Fruit fly (Drosophila melanogaster) whole organism, embryonic: Measurements from ENCODE around the gene mia.

Source experiments
- Atf6 ChIP-seq: fragments of 200-800 bp; sonication (Bioruptor generic); IDR thresholded peaks from 2 replicates; pipeline ENCODE4 v1.3.6; 2022; ENCODE audit warnings: missing biosample characterization, missing genetic modification characterization
- CG12104 ChIP-seq: fragments of 200-800 bp; sonication (Bioruptor generic); optimal IDR thresholded peaks from 3 replicates; lab custom pipeline; 2016; ENCODE audit warnings: missing biosample characterization, missing genetic modification characterization
- CG12744 ChIP-seq: fragments of 200-800 bp; sonication (Bioruptor generic); optimal IDR thresholded peaks from 2 replicates; lab custom pipeline; 2016; ENCODE audit warnings: missing biosample characterization, missing genetic modification characterization
- CG17912 ChIP-seq: fragments of 200-800 bp; sonication (Bioruptor generic); optimal IDR thresholded peaks from 2 replicates; lab custom pipeline; 2018; ENCODE audit warnings: missing biosample characterization, mild to moderate bottlenecking, missing genetic modification characterization
- CG18011 ChIP-seq: fragments of 200-800 bp; sonication (Bioruptor generic); optimal IDR thresholded peaks from 2 replicates; lab custom pipeline; 2017; ENCODE audit warnings: missing biosample characterization, missing genetic modification characterization, mild to moderate bottlenecking, moderate library complexity, missing genotype
- CG18619 ChIP-seq: fragments of 200-800 bp; sonication (Bioruptor generic); optimal IDR thresholded peaks from 3 replicates; lab custom pipeline; 2017; ENCODE audit warnings: missing biosample characterization, mild to moderate bottlenecking, missing genetic modification characterization
- CG2199 ChIP-seq: fragments of 200-800 bp; sonication (Bioruptor generic); IDR thresholded peaks from 3 replicates; pipeline ENCODE4 v1.3.6; 2022; ENCODE audit warnings: missing biosample characterization, missing genetic modification characterization
- CG5180 ChIP-seq: fragments of 200-800 bp; sonication (Bioruptor generic); optimal IDR thresholded peaks from 3 replicates; lab custom pipeline; 2017; ENCODE audit warnings: missing biosample characterization, missing genetic modification characterization, mild to moderate bottlenecking, moderate library complexity, missing genetic modification reagents
- CG6791 ChIP-seq: fragments of 200-800 bp; sonication (Bioruptor generic); IDR thresholded peaks from 3 replicates; pipeline ENCODE4 v1.3.6; 2022; ENCODE audit warnings: missing biosample characterization, missing genetic modification characterization; ENCODE audit not compliant: partially characterized antibody
- CG7786 ChIP-seq: fragments of 200-800 bp; sonication (Bioruptor generic); optimal IDR thresholded peaks from 2 replicates; lab custom pipeline; 2016; ENCODE audit warnings: missing biosample characterization, missing genetic modification characterization
- CG9215 ChIP-seq: fragments of 200-800 bp; sonication (Bioruptor generic); IDR thresholded peaks from 2 replicates; pipeline ENCODE4 v1.3.6; 2022; ENCODE audit warnings: missing biosample characterization, missing genetic modification characterization
- CG9797 ChIP-seq: fragments of 200-800 bp; sonication (Bioruptor generic); optimal IDR thresholded peaks from 3 replicates; lab custom pipeline; 2018; ENCODE audit warnings: missing biosample characterization, mild to moderate bottlenecking, missing genetic modification characterization
- CG9932 ChIP-seq: fragments of 200-800 bp; sonication (Bioruptor generic); IDR thresholded peaks from 2 replicates; pipeline ENCODE4 v1.3.6; 2022; ENCODE audit warnings: missing biosample characterization, missing genetic modification characterization
- CHES-1-like ChIP-seq: fragments of 200-800 bp; sonication (Bioruptor generic); optimal IDR thresholded peaks from 2 replicates; lab custom pipeline; 2016; ENCODE audit warnings: missing biosample characterization, missing genetic modification characterization
- CrebB ChIP-seq: fragments of 200-800 bp; sonication (Bioruptor generic); optimal IDR thresholded peaks from 3 replicates; lab custom pipeline; 2018; ENCODE audit warnings: missing biosample characterization, mild to moderate bottlenecking, missing genetic modification characterization
- Dbx ChIP-seq: fragments of 200-800 bp; sonication (Bioruptor generic); IDR thresholded peaks from 3 replicates; pipeline ENCODE4 v1.3.6; 2022; ENCODE audit warnings: missing biosample characterization, missing genetic modification characterization
- Dek ChIP-seq: fragments of 200-800 bp; sonication (Bioruptor generic); optimal IDR thresholded peaks from 3 replicates; lab custom pipeline; 2019; ENCODE audit warnings: missing biosample characterization, mild to moderate bottlenecking, missing genetic modification characterization, moderate library complexity
- Dfd ChIP-seq, 2 experiments: fragments of >200 bp; optimal IDR thresholded peaks; 2 replicates each; lab custom pipeline; 2017; ENCODE audit warnings: missing biosample characterization in 2 of 2, missing genetic modification characterization in 2 of 2
- Dip3 ChIP-seq: fragments of 200-800 bp; sonication (Bioruptor generic); optimal IDR thresholded peaks from 3 replicates; lab custom pipeline; 2016; ENCODE audit warnings: missing biosample characterization, missing genetic modification characterization
- Fer2 ChIP-seq: fragments of 200-800 bp; sonication (Bioruptor generic); optimal IDR thresholded peaks from 2 replicates; lab custom pipeline; 2018; ENCODE audit warnings: missing biosample characterization, mild to moderate bottlenecking, missing genetic modification characterization, moderate library complexity
- Hey ChIP-seq: fragments of 200-800 bp; sonication (Bioruptor generic); optimal IDR thresholded peaks from 3 replicates; lab custom pipeline; 2018; ENCODE audit warnings: missing biosample characterization, mild to moderate bottlenecking, missing genetic modification characterization
- Hr78 ChIP-seq, 2 experiments: fragments of 200-800 bp in 1 of 2; fragments of >200 bp in 1 of 2; sonication (Bioruptor generic) in 1 of 2; optimal IDR thresholded peaks; 2 replicates each; lab custom pipeline; 2017 to 2019; ENCODE audit warnings: missing biosample characterization in 2 of 2, missing genetic modification characterization in 2 of 2, mild to moderate bottlenecking in 1 of 2, moderate library complexity in 1 of 2
- MESR4 ChIP-seq: fragments of 200-800 bp; sonication (Bioruptor generic); optimal IDR thresholded peaks from 2 replicates; lab custom pipeline; 2018; ENCODE audit warnings: missing biosample characterization, mild to moderate bottlenecking, missing genetic modification characterization, moderate library complexity
- NK7.1 ChIP-seq: fragments of 200-800 bp; sonication (Bioruptor generic); optimal IDR thresholded peaks from 3 replicates; lab custom pipeline; 2016; ENCODE audit warnings: missing biosample characterization, missing genetic modification characterization
- NfI ChIP-seq: fragments of 200-800 bp; sonication (Bioruptor generic); optimal IDR thresholded peaks from 3 replicates; lab custom pipeline; 2018; ENCODE audit warnings: missing biosample characterization, mild to moderate bottlenecking, missing genetic modification characterization, moderate library complexity
- PHDP ChIP-seq: fragments of 200-800 bp; sonication (Bioruptor generic); optimal IDR thresholded peaks from 3 replicates; lab custom pipeline; 2018; ENCODE audit warnings: missing biosample characterization, mild to moderate bottlenecking, missing genetic modification characterization, moderate library complexity
- Sry-δ ChIP-seq: fragments of 200-800 bp; sonication (Bioruptor generic); optimal IDR thresholded peaks from 2 replicates; lab custom pipeline; 2016; ENCODE audit warnings: missing biosample characterization, missing genetic modification characterization
- TFAM ChIP-seq: fragments of 200-800 bp; sonication (Bioruptor generic); optimal IDR thresholded peaks from 2 replicates; lab custom pipeline; 2017; ENCODE audit warnings: missing biosample characterization, missing genetic modification characterization, inconsistent platforms
- Tbp ChIP-seq: fragments of >200 bp; optimal IDR thresholded peaks from 2 replicates; lab custom pipeline; 2018; ENCODE audit warnings: missing biosample characterization, missing genetic modification characterization
- al ChIP-seq: fragments of 200-800 bp; sonication (Bioruptor generic); IDR thresholded peaks from 2 replicates; pipeline ENCODE4 v1.3.6; 2022; ENCODE audit warnings: missing biosample characterization, missing genetic modification characterization
- bab2 ChIP-seq: fragments of 200-800 bp; sonication (Bioruptor generic); optimal IDR thresholded peaks from 2 replicates; lab custom pipeline; 2016; ENCODE audit warnings: missing biosample characterization, missing genetic modification characterization
- chinmo ChIP-seq: fragments of 200-800 bp; sonication (Bioruptor generic); IDR thresholded peaks from 4 replicates; pipeline ENCODE4 v1.3.6; 2022; ENCODE audit warnings: missing biosample characterization, missing genetic modification characterization; ENCODE audit not compliant: partially characterized antibody
- dmrt11E ChIP-seq: fragments of 200-800 bp; sonication (Bioruptor generic); optimal IDR thresholded peaks from 3 replicates; lab custom pipeline; 2018; ENCODE audit warnings: missing biosample characterization, mild to moderate bottlenecking, missing genetic modification characterization, moderate library complexity
- esg ChIP-seq: fragments of 200-800 bp; sonication (Bioruptor generic); conservative IDR thresholded peaks from 2 replicates; pipeline ENCODE4 v1.3.6; 2022; ENCODE audit warnings: missing biosample characterization, missing genetic modification characterization
- eve ChIP-seq, 2 experiments: fragments of >200 bp; optimal IDR thresholded peaks; 2 replicates each; lab custom pipeline; 2017; ENCODE audit warnings: missing biosample characterization in 2 of 2, missing genetic modification characterization in 2 of 2
- gem ChIP-seq: fragments of 200-800 bp; sonication (Bioruptor generic); optimal IDR thresholded peaks from 2 replicates; lab custom pipeline; 2019; ENCODE audit warnings: missing biosample characterization, mild to moderate bottlenecking, missing genetic modification characterization, moderate library complexity
- gfzf ChIP-seq: fragments of 200-800 bp; sonication (Bioruptor generic); optimal IDR thresholded peaks from 2 replicates; lab custom pipeline; 2016; ENCODE audit warnings: missing biosample characterization, mild to moderate bottlenecking, missing genetic modification characterization, moderate library complexity
- kni ChIP-seq: fragments of 200-800 bp; sonication (Bioruptor generic); optimal IDR thresholded peaks from 3 replicates; lab custom pipeline; 2017; ENCODE audit warnings: mild to moderate bottlenecking, missing biosample characterization, missing genetic modification reagents, missing genetic modification characterization
- nerfin-2 ChIP-seq: fragments of 200-800 bp; sonication (Bioruptor generic); IDR thresholded peaks from 2 replicates; pipeline ENCODE4 v1.3.6; 2022; ENCODE audit warnings: missing biosample characterization, missing genetic modification characterization; ENCODE audit not compliant: partially characterized antibody
- pros ChIP-seq: fragments of 200-800 bp; sonication (Bioruptor generic); optimal IDR thresholded peaks from 3 replicates; lab custom pipeline; 2019; ENCODE audit warnings: missing biosample characterization, mild to moderate bottlenecking, missing genetic modification characterization, moderate library complexity
- sc ChIP-seq, 3 experiments: fragments of >200 bp in 2 of 3; fragments of 200-800 bp in 1 of 3; sonication (Bioruptor generic) in 1 of 3; optimal IDR thresholded peaks; 2 replicates in 2 of 3; 3 replicates in 1 of 3; lab custom pipeline; 2017; ENCODE audit warnings: mild to moderate bottlenecking in 1 of 3, missing biosample characterization in 1 of 3, missing genetic modification characterization in 1 of 3, missing genetic modification reagents in 1 of 3
- scrt ChIP-seq: fragments of 200-800 bp; sonication (Bioruptor generic); optimal IDR thresholded peaks from 2 replicates; lab custom pipeline; 2018; ENCODE audit warnings: missing biosample characterization, mild to moderate bottlenecking, missing genetic modification characterization, moderate library complexity
- sens ChIP-seq: fragments of 200-800 bp; sonication (Bioruptor generic); peaks from one replicate; lab custom pipeline; 2016; ENCODE audit warnings: missing biosample characterization, missing genetic modification characterization
- sim ChIP-seq: fragments of 200-800 bp; sonication (Bioruptor generic); IDR thresholded peaks from 2 replicates; pipeline ENCODE4 v1.3.6; 2022; ENCODE audit warnings: missing biosample characterization, missing genetic modification characterization
- slbo ChIP-seq: fragments of 200-800 bp; sonication (Bioruptor generic); IDR thresholded peaks from 2 replicates; pipeline ENCODE4 v1.3.6; 2022; ENCODE audit warnings: missing biosample characterization, missing genetic modification characterization
- sna ChIP-seq: fragments of 200-800 bp; sonication (Bioruptor generic); IDR thresholded peaks from 2 replicates; pipeline ENCODE4 v1.3.6; 2022; ENCODE audit warnings: missing biosample characterization, missing genetic modification characterization; ENCODE audit not compliant: partially characterized antibody
- sob ChIP-seq: fragments of 200-800 bp; sonication (Bioruptor generic); IDR thresholded peaks from 2 replicates; pipeline ENCODE4 v1.3.6; 2022; ENCODE audit warnings: missing biosample characterization, missing genetic modification characterization
- sqz ChIP-seq: fragments of 200-800 bp; sonication (Bioruptor generic); optimal IDR thresholded peaks from 3 replicates; lab custom pipeline; 2018; ENCODE audit warnings: missing biosample characterization, mild to moderate bottlenecking, missing genetic modification characterization
- zen ChIP-seq: fragments of 200-800 bp; sonication (Bioruptor generic); optimal IDR thresholded peaks from 3 replicates; lab custom pipeline; 2018; ENCODE audit warnings: missing biosample characterization, mild to moderate bottlenecking, missing genetic modification characterization, moderate library complexity
- zf30C ChIP-seq: fragments of 200-800 bp; sonication (Bioruptor generic); optimal IDR thresholded peaks from 3 replicates; lab custom pipeline; 2018; ENCODE audit warnings: missing biosample characterization, mild to moderate bottlenecking, missing genetic modification characterization

The mia gene

DNA sequence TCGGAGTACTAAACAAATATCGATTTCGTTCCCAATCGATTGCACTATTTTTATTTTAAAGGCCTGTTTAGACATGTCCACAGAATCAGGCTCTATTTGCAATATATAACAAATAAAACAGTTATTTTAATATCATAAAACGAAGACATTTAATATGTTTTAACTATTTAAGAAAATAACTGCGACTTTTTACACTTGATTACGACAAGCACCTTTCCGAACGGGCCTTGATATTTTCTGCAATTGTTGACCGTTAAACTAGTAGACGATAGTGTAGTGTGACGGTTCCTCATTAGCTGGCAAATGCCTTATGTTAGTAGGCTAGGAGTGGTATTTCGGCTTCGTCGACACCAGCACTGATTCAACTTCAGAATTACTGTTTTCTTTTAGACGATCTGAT, 17.6 kb upstream of the mia start, which contains the start of the genes CG2931 and Rheb (continued):
- TF ChIP-seq pros (GFP tag; lab: Kevin White, UChicago), result no peak
- no peak for TF ChIP-seq eve (GFP tag; optimal IDR thresholded peaks at IDR 0.05; lab: Kevin White, UChicago)
- no peak for TF ChIP-seq Hr78 (GFP tag; optimal IDR thresholded peaks at IDR 0.05; lab: Kevin White, UChicago)
- peak; percentile 83 for TF ChIP-seq CG9932 (GFP tag; lab: Robert Waterston, UW)
- peak; percentile 36 for TF ChIP-seq Dek (tag; lab: Kevin White, UChicago)
- peak; percentile 93 for TF ChIP-seq sens (GFP tag; lab: Kevin White, UChicago)
- TF ChIP-seq Dfd (GFP tag; optimal IDR thresholded peaks at IDR 0.05; lab: Kevin White, UChicago), result no peak
- peak; percentile 92 for TF ChIP-seq CG9797 (GFP tag; lab: Kevin White, UChicago)
- TF ChIP-seq gfzf (GFP tag; lab: Kevin White, UChicago), result peak; percentile 92
- peak; percentile 84 for TF ChIP-seq gem
- peak; percentile 52 for TF ChIP-seq CG9215
- peak; percentile 73; the same call in 2 of the 3 replicates for TF ChIP-seq Dbx (GFP tag; lab: Robert Waterston, UW)
- no peak for TF ChIP-seq zf30C
- peak; percentile 45; the same call in 1 of the 2 replicates for TF ChIP-seq al
- peak; percentile 41 for TF ChIP-seq MESR4 (GFP tag; lab: Kevin White, UChicago)
- peak; percentile 53 for TF ChIP-seq Dip3
- TF ChIP-seq CG7786, result peak; percentile 19
- no peak for TF ChIP-seq chinmo (GFP tag; lab: Robert Waterston, UW)
- peak; percentile 34 for TF ChIP-seq Fer2 (tag; lab: Kevin White, UChicago)
- peak; percentile 70 for TF ChIP-seq sob (GFP tag; lab: Robert Waterston, UW)
- TF ChIP-seq NfI (GFP tag; lab: Kevin White, UChicago), result peak; percentile 69
- peak; percentile 64 for TF ChIP-seq dmrt11E (tag; lab: Kevin White, UChicago)
- no peak for TF ChIP-seq TFAM (GFP tag; lab: Kevin White, UChicago)
- no peak for TF ChIP-seq Tbp (GFP tag; lab: Kevin White, UChicago)
- TF ChIP-seq CG12104, result no peak
- TF ChIP-seq CG17912 (GFP tag; lab: Kevin White, UChicago), result no peak
- TF ChIP-seq CG12744 (GFP tag; lab: Kevin White, UChicago), result peak; percentile 42
- peak; percentile 12 for TF ChIP-seq CG18619 (GFP tag; lab: Kevin White, UChicago)
- TF ChIP-seq CG18011 (GFP tag; lab: Kevin White, UChicago), result peak; percentile 50
- TF ChIP-seq slbo (GFP tag; lab: Robert Waterston, UW), result peak; percentile 81
- no peak for TF ChIP-seq scrt (GFP tag; lab: Kevin White, UChicago)
- no peak for TF ChIP-seq sqz (GFP tag; lab: Kevin White, UChicago)
- TF ChIP-seq CG5180 (GFP tag; lab: Kevin White, UChicago), result no peak
- peak; percentile 60 for TF ChIP-seq CG6791 (GFP tag; lab: Robert Waterston, UW)
- TF ChIP-seq PHDP (tag; lab: Kevin White, UChicago), result peak; percentile 75
- TF ChIP-seq CG2199, result 0 out of 3 replicates have a peak, but pooled peaks have one; percentile 12
- TF ChIP-seq esg (GFP tag; lab: Robert Waterston, UW), result peak; percentile 71
- no peak for TF ChIP-seq bab2 (GFP tag; lab: Kevin White, UChicago)
- no peak for TF ChIP-seq kni
- peak; percentile 67 for TF ChIP-seq Atf6
- peak; percentile 62 for TF ChIP-seq zen (tag; lab: Kevin White, UChicago)
- TF ChIP-seq CrebB (tag; lab: Kevin White, UChicago), result peak; percentile 14
- no peak for TF ChIP-seq sim (GFP tag; lab: Robert Waterston, UW)
- TF ChIP-seq Hey (tag; lab: Kevin White, UChicago), result no peak
- TF ChIP-seq NK7.1 (GFP tag; lab: Kevin White, UChicago), result no peak
- TF ChIP-seq CHES-1-like (GFP tag; lab: Kevin White, UChicago), result no peak
- TF ChIP-seq Sry-δ (GFP tag; lab: Kevin White, UChicago), result peak; percentile 80
- TF ChIP-seq nerfin-2 (GFP tag; lab: Robert Waterston, UW), result 0 out of 2 replicates have a peak, but pooled peaks have one; percentile 30
- TF ChIP-seq sc (optimal IDR thresholded peaks at IDR 0.05; lab: Kevin White, UChicago), result no peak
- TF ChIP-seq sc (GFP tag; optimal IDR thresholded peaks at IDR 0.05; lab: Kevin White, UChicago), result no peak
- peak; percentile 89 for TF ChIP-seq sna (GFP tag; lab: Robert Waterston, UW)
